Fruit fly (Drosophila melanogaster) whole organism, pupa: Measurements from ENCODE around the gene CG12105.

ENCODE experiments used
- CG10348 ChIP-seq: fragments of 200-800 bp; sonication (Bioruptor generic); IDR thresholded peaks from 2 replicates; pipeline ENCODE4 v1.3.6; 2022; ENCODE audit warnings: missing biosample characterization, missing genetic modification characterization
- CG12605 ChIP-seq: fragments of 200-800 bp; sonication (Bioruptor generic); IDR thresholded peaks from 2 replicates; pipeline ENCODE4 v1.3.6; 2022; ENCODE audit warnings: missing biosample characterization, missing genetic modification characterization
- CG13204 ChIP-seq: fragments of 200-800 bp; sonication (Bioruptor generic); optimal IDR thresholded peaks from 2 replicates; lab custom pipeline; 2018; ENCODE audit warnings: missing biosample characterization, mild to moderate bottlenecking, missing genetic modification characterization, moderate library complexity
- CG14655 ChIP-seq: fragments of 200-800 bp; sonication (Bioruptor generic); optimal IDR thresholded peaks from 3 replicates; lab custom pipeline; 2017; ENCODE audit warnings: mild to moderate bottlenecking, missing biosample characterization, missing genetic modification reagents, missing genetic modification characterization
- CG15710 ChIP-seq: fragments of 200-800 bp; sonication (Bioruptor generic); optimal IDR thresholded peaks from 2 replicates; lab custom pipeline; 2018; ENCODE audit warnings: missing biosample characterization, mild to moderate bottlenecking, missing genetic modification characterization, moderate library complexity
- CG17806 ChIP-seq: fragments of 200-800 bp; sonication (Bioruptor generic); optimal IDR thresholded peaks from 2 replicates; lab custom pipeline; 2018; ENCODE audit warnings: missing biosample characterization, mild to moderate bottlenecking, missing genetic modification characterization, moderate library complexity
- CG32121 ChIP-seq: fragments of 200-800 bp; sonication (Bioruptor generic); IDR thresholded peaks from 2 replicates; pipeline ENCODE4 v1.3.6; 2022; ENCODE audit warnings: missing biosample characterization, missing genetic modification characterization
- CG34367 ChIP-seq: fragments of 200-800 bp; sonication (Bioruptor generic); optimal IDR thresholded peaks from 2 replicates; lab custom pipeline; 2018; ENCODE audit warnings: missing biosample characterization, mild to moderate bottlenecking, missing genetic modification characterization
- CG4496 ChIP-seq: fragments of 200-800 bp; sonication (Bioruptor generic); IDR thresholded peaks from 3 replicates; pipeline ENCODE4 v1.3.6; 2022; ENCODE audit warnings: missing biosample characterization, missing genetic modification characterization
- CG8159 ChIP-seq: fragments of 200-800 bp; sonication (Bioruptor generic); optimal IDR thresholded peaks from 3 replicates; lab custom pipeline; 2018; ENCODE audit warnings: missing biosample characterization, mild to moderate bottlenecking, missing genetic modification characterization, moderate library complexity
- CG8301 ChIP-seq: fragments of 200-800 bp; sonication (Bioruptor generic); optimal IDR thresholded peaks from 2 replicates; lab custom pipeline; 2018; ENCODE audit warnings: missing biosample characterization, mild to moderate bottlenecking, missing genetic modification characterization
- CG9948 ChIP-seq: fragments of 200-800 bp; sonication (Bioruptor generic); optimal IDR thresholded peaks from 2 replicates; lab custom pipeline; 2018; ENCODE audit warnings: missing biosample characterization, mild to moderate bottlenecking, missing genetic modification characterization, moderate library complexity
- D1 ChIP-seq: fragments of 200-800 bp; sonication (Bioruptor generic); optimal IDR thresholded peaks from 2 replicates; lab custom pipeline; 2018; ENCODE audit warnings: missing biosample characterization, mild to moderate bottlenecking, missing genetic modification characterization, moderate library complexity
- EcR ChIP-seq: fragments of 200-800 bp; sonication (Bioruptor generic); optimal IDR thresholded peaks from 3 replicates; lab custom pipeline; 2019; ENCODE audit warnings: missing biosample characterization, missing genetic modification characterization, mild to moderate bottlenecking, moderate library complexity, missing genetic modification reagents
- Ets98B ChIP-seq: fragments of 200-800 bp; sonication (Bioruptor generic); IDR thresholded peaks from 2 replicates; pipeline ENCODE4 v1.3.6; 2022; ENCODE audit warnings: missing biosample characterization, missing genetic modification characterization
- Pif1A ChIP-seq: fragments of 200-800 bp; sonication (Bioruptor generic); optimal IDR thresholded peaks from 3 replicates; lab custom pipeline; 2016; ENCODE audit warnings: missing biosample characterization, missing genetic modification characterization
- Pif1B ChIP-seq: fragments of 200-800 bp; sonication (Bioruptor generic); optimal IDR thresholded peaks from 3 replicates; lab custom pipeline; 2016; ENCODE audit warnings: missing biosample characterization, missing genetic modification characterization
- Snoo ChIP-seq: fragments of 200-800 bp; sonication (Bioruptor generic); optimal IDR thresholded peaks from 3 replicates; lab custom pipeline; 2017; ENCODE audit warnings: missing biosample characterization, mild to moderate bottlenecking, missing genetic modification characterization, inconsistent platforms
- fd96Ca ChIP-seq: fragments of 200-800 bp; sonication (Bioruptor generic); IDR thresholded peaks from 3 replicates; pipeline ENCODE4 v1.3.6; 2022; ENCODE audit warnings: missing biosample characterization, missing genetic modification characterization
- gl ChIP-seq: fragments of 200-800 bp; sonication (Bioruptor generic); optimal IDR thresholded peaks from 2 replicates; lab custom pipeline; 2018; ENCODE audit warnings: missing biosample characterization, mild to moderate bottlenecking, missing genetic modification characterization
- rn ChIP-seq: fragments of 200-800 bp; sonication (Bioruptor generic); IDR thresholded peaks from 2 replicates; pipeline ENCODE4 v1.3.6; 2022; ENCODE audit warnings: missing biosample characterization, missing genetic modification characterization

CG12105 gene

dm6 chr3L:1578391-1578948 is 37.1 kb downstream of the CG12105 start:
- TF ChIP-seq EcR (GFP tag; lab: Kevin White, UChicago): no peak
- peak; percentile 16 for TF ChIP-seq CG8301 (tag; lab: Kevin White, UChicago)
- no peak for TF ChIP-seq D1
- TF ChIP-seq CG9948 (tag; lab: Kevin White, UChicago): no peak
- no peak for TF ChIP-seq CG10348 (GFP tag; lab: Robert Waterston, UW)
- TF ChIP-seq CG34367: no peak
- TF ChIP-seq Pif1B (GFP tag; lab: Kevin White, UChicago): no peak
- TF ChIP-seq CG32121 (GFP tag; lab: Robert Waterston, UW): no peak
- no peak; the same call in 2 of the 3 replicates for TF ChIP-seq fd96Ca (GFP tag; lab: Robert Waterston, UW)
- TF ChIP-seq CG15710: no peak
- TF ChIP-seq CG12605 (GFP tag; lab: Robert Waterston, UW): no peak
- TF ChIP-seq CG13204 (GFP tag; lab: Kevin White, UChicago): no peak
- TF ChIP-seq Snoo (tag; lab: Kevin White, UChicago): no peak
- TF ChIP-seq CG14655 (GFP tag; lab: Kevin White, UChicago): no peak
- TF ChIP-seq CG8159 (tag; lab: Kevin White, UChicago): peak; percentile 15
- TF ChIP-seq Ets98B (GFP tag; lab: Robert Waterston, UW): 0 out of 2 replicates have a peak, but pooled peaks have one; percentile 11
- peak; percentile 30; the same call in 1 of the 3 replicates for TF ChIP-seq CG4496 (GFP tag; lab: Robert Waterston, UW)
- TF ChIP-seq Pif1A (GFP tag; lab: Kevin White, UChicago): no peak
- no peak for TF ChIP-seq gl
- TF ChIP-seq rn (GFP tag; lab: Robert Waterston, UW): no peak
- no peak for TF ChIP-seq CG17806

dm6 chr3L:1577338-1577737 is 38.3 kb downstream of the CG12105 start:
- TF ChIP-seq CG32121 (GFP tag; lab: Robert Waterston, UW) (no peak), CG4496 (GFP tag; lab: Robert Waterston, UW) (no peak), Pif1B (GFP tag; lab: Kevin White, UChicago) (no peak), Ets98B (GFP tag; lab: Robert Waterston, UW) (0 out of 2 replicates have a peak, but pooled peaks have one; percentile 10)

- peak; percentile 51; the same call in 1 of the 2 replicates for TF ChIP-seq CG12605 (GFP tag; lab: Robert Waterston, UW)
- TF ChIP-seq Snoo (tag; lab: Kevin White, UChicago): no peak
Observed at dm6 chr3L:1576489-1577106, 39.0 kb downstream of the CG12105 start, which contains the start of gene CG13917. TSS of gene CG13917 (plus strand) at chr3L:1576699.

- no peak for TF ChIP-seq CG13204 (GFP tag; lab: Kevin White, UChicago)
- no peak for TF ChIP-seq CG14655 (GFP tag; lab: Kevin White, UChicago)
- no peak for TF ChIP-seq Ets98B (GFP tag; lab: Robert Waterston, UW)
- TF ChIP-seq gl: no peak
- 0 out of 2 replicates have a peak, but pooled peaks have one; percentile 32 for TF ChIP-seq CG32121 (GFP tag; lab: Robert Waterston, UW)
- peak; percentile 22 for TF ChIP-seq Pif1A (GFP tag; lab: Kevin White, UChicago)
- TF ChIP-seq CG8159 (tag; lab: Kevin White, UChicago): peak; percentile 8
- no peak for TF ChIP-seq CG17806
- TF ChIP-seq rn (GFP tag; lab: Robert Waterston, UW): no peak
- TF ChIP-seq CG8301 (tag; lab: Kevin White, UChicago): no peak
Observed at dm6 chr3L:1575731-1576376, 39.7 kb downstream of the CG12105 start.

dm6 chr3L:1573191-1573590 is 42.4 kb downstream of the CG12105 start:
- TF ChIP-seq CG17806 (no peak), Pif1A (GFP tag; lab: Kevin White, UChicago) (no peak), D1 (no peak), CG12605 (GFP tag; lab: Robert Waterston, UW) (no peak), CG4496 (GFP tag; lab: Robert Waterston, UW) (no peak), CG9948 (tag; lab: Kevin White, UChicago) (no peak), Pif1B (GFP tag; lab: Kevin White, UChicago) (no peak), CG8301 (tag; lab: Kevin White, UChicago) (no peak), EcR (GFP tag; lab: Kevin White, UChicago) (no peak), fd96Ca (GFP tag; lab: Robert Waterston, UW) (no peak), Snoo (tag; lab: Kevin White, UChicago) (no peak), rn (GFP tag; lab: Robert Waterston, UW) (no peak), CG15710 (no peak), gl (no peak)

dm6 chr3L:1571077-1571476 is 44.5 kb downstream of the CG12105 start:
- TF ChIP-seq CG17806 (no peak), CG8159 (tag; lab: Kevin White, UChicago) (no peak), CG4496 (GFP tag; lab: Robert Waterston, UW) (no peak), rn (GFP tag; lab: Robert Waterston, UW) (no peak), EcR (GFP tag; lab: Kevin White, UChicago) (no peak), CG14655 (GFP tag; lab: Kevin White, UChicago) (no peak), CG9948 (tag; lab: Kevin White, UChicago) (no peak), Pif1B (GFP tag; lab: Kevin White, UChicago) (no peak), CG15710 (no peak), CG10348 (GFP tag; lab: Robert Waterston, UW) (no peak), CG8301 (tag; lab: Kevin White, UChicago) (no peak), gl (no peak), Pif1A (GFP tag; lab: Kevin White, UChicago) (no peak), Ets98B (GFP tag; lab: Robert Waterston, UW) (no peak), CG12605 (GFP tag; lab: Robert Waterston, UW) (no peak), fd96Ca (GFP tag; lab: Robert Waterston, UW) (no peak), Snoo (tag; lab: Kevin White, UChicago) (no peak)
